Fruit fly (Drosophila melanogaster) Kc167 (cell line): ENCODE results near the gene Cpsf73.

Source experiments
- Myc ChIP-seq: fragments of >200 bp; optimal IDR thresholded peaks from 2 replicates; lab custom pipeline; 2017; ENCODE audit warnings: missing external identifiers
- Sin3A ChIP-seq: fragments of >200 bp; optimal IDR thresholded peaks from 2 replicates; lab custom pipeline; 2018; ENCODE audit warnings: missing external identifiers
- h ChIP-seq: fragments of >200 bp; optimal IDR thresholded peaks from 3 replicates; lab custom pipeline; 2018; ENCODE audit warnings: missing external identifiers
- insv ChIP-seq: fragments of >200 bp; optimal IDR thresholded peaks from 3 replicates; lab custom pipeline; 2018; ENCODE audit warnings: missing external identifiers
- psq ChIP-seq: fragments of >200 bp; optimal IDR thresholded peaks from 2 replicates; lab custom pipeline; 2017; ENCODE audit warnings: missing external identifiers
- ttk ChIP-seq: sonication (Bioruptor generic); optimal IDR thresholded peaks from 2 replicates; lab custom pipeline; 2017; ENCODE audit warnings: missing external identifiers

Cpsf73 gene

dm6 chr3R:18671112-18671729 is 7.9 kb upstream of the Cpsf73 start, which contains the start of gene CG31230:
TSS of gene CG31230 (plus strand) at chr3R:18671679.
- TF ChIP-seq ttk (lab: Kevin White, UChicago) (no peak), insv (lab: Kevin White, UChicago) (no peak), Sin3A (lab: Kevin White, UChicago) (no peak), Myc (lab: Kevin White, UChicago) (no peak), psq (lab: Kevin White, UChicago) (no peak), h (lab: Kevin White, UChicago) (no peak)

- no peak for TF ChIP-seq Sin3A (lab: Kevin White, UChicago)
- no peak for TF ChIP-seq h (lab: Kevin White, UChicago)
- no peak for TF ChIP-seq insv (lab: Kevin White, UChicago)
- TF ChIP-seq Myc (lab: Kevin White, UChicago), result no peak
- TF ChIP-seq ttk (lab: Kevin White, UChicago), result no peak
- no peak for TF ChIP-seq psq (lab: Kevin White, UChicago)
Measured at dm6 chr3R:18670441-18671111, 7.2 kb upstream of the Cpsf73 start.

- TF ChIP-seq insv (lab: Kevin White, UChicago), result no peak
- no peak for TF ChIP-seq Sin3A (lab: Kevin White, UChicago)
- TF ChIP-seq ttk (lab: Kevin White, UChicago), result no peak
- no peak for TF ChIP-seq psq (lab: Kevin White, UChicago)
Measured at dm6 chr3R:18669812-18670211, 6.5 kb upstream of the Cpsf73 start.

dm6 chr3R:18669152-18669551 is 5.8 kb upstream of the Cpsf73 start, which contains the start of gene CG7702:
TSS of gene CG7702 (plus strand) at chr3R:18669390.
- TF ChIP-seq insv (lab: Kevin White, UChicago) (no peak), ttk (lab: Kevin White, UChicago) (no peak), Myc (lab: Kevin White, UChicago) (no peak), h (lab: Kevin White, UChicago) (no peak), Sin3A (lab: Kevin White, UChicago) (no peak), psq (lab: Kevin White, UChicago) (no peak)

- TF ChIP-seq Sin3A (lab: Kevin White, UChicago), result no peak
Measured at dm6 chr3R:18667659-18668248, 4.4 kb upstream of the Cpsf73 start, which contains the start of gene CG31229. TSS of gene CG31229 (plus strand) at chr3R:18667852.

dm6 chr3R:18665061-18665460 is 1.7 kb upstream of the Cpsf73 start, which contains the start of gene CG31231:
TSS of gene CG31231 (plus strand) at chr3R:18665361.
- TF ChIP-seq ttk (lab: Kevin White, UChicago), result no peak
- TF ChIP-seq h (lab: Kevin White, UChicago), result no peak

- no peak for TF ChIP-seq psq (lab: Kevin White, UChicago)
- no peak for TF ChIP-seq Myc (lab: Kevin White, UChicago)
- TF ChIP-seq ttk (lab: Kevin White, UChicago), result no peak
- TF ChIP-seq Sin3A (lab: Kevin White, UChicago), result no peak
- TF ChIP-seq h (lab: Kevin White, UChicago), result no peak
- TF ChIP-seq insv (lab: Kevin White, UChicago), result no peak
Measured at dm6 chr3R:18658945-18659642, 4.3 kb downstream of the Cpsf73 start, which contains the start of the genes CG31224 and CstF64. TSS of gene CG31224 (minus strand) at chr3R:18659309. TSS of gene CstF64 (plus strand) at chr3R:18659618.

dm6 chr3R:18658380-18658944 is 4.9 kb downstream of the Cpsf73 start:
- TF ChIP-seq psq (lab: Kevin White, UChicago) (no peak), Myc (lab: Kevin White, UChicago) (no peak), ttk (lab: Kevin White, UChicago) (no peak), Sin3A (lab: Kevin White, UChicago) (no peak), h (lab: Kevin White, UChicago) (no peak), insv (lab: Kevin White, UChicago) (no peak)

- TF ChIP-seq psq (lab: Kevin White, UChicago) (no peak), Sin3A (lab: Kevin White, UChicago) (no peak), ttk (lab: Kevin White, UChicago) (no peak), Myc (lab: Kevin White, UChicago) (no peak), h (lab: Kevin White, UChicago) (no peak), insv (lab: Kevin White, UChicago) (no peak)
Measured at dm6 chr3R:18643646-18644045, 19.7 kb downstream of the Cpsf73 start.

dm6 chr3R:18641242-18641757 is 22.1 kb downstream of the Cpsf73 start, which contains the start of gene CG14301:
TSS of gene CG14301 (minus strand) at chr3R:18641457.
- TF ChIP-seq psq (lab: Kevin White, UChicago), result no peak
- TF ChIP-seq insv (lab: Kevin White, UChicago), result no peak
- no peak for TF ChIP-seq h (lab: Kevin White, UChicago)
- TF ChIP-seq ttk (lab: Kevin White, UChicago), result no peak
- no peak for TF ChIP-seq Sin3A (lab: Kevin White, UChicago)
- TF ChIP-seq Myc (lab: Kevin White, UChicago), result no peak
